ENCODE assay signal across 3 worm cellular contexts in the genomic region with DNA sequence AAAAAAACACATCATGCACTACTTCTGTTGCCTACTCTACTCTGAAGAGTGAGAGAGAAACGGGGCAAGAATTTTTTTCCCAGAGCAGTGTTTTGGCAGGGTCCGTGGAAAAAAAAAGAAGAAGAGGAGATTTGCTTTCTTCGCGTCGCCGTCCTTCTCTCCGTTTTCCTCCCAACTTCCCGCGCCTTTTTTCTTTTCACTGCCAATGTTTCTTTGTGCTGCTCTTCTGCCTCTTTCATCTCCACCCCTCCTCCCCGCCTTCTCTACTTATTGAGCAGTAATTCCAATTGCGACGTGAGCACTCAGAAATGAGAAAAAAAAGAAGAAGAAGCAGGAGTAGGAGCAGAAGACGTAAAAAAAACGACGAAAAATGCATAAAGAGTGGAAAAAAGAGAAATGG.
TF ChIP-seq lines count a peak whose summit lies in the region.

No protein-coding gene starts in this region.

TF ChIP-seq in whole organism, L1 larva, 84 proteins besides CTCF, POLR2A, EP300 and RAD21 (continued from another document):
- TF ChIP-seq jun-1 (tag; optimal IDR thresholded peaks at IDR 0.05; lab: Kevin White, UChicago) (no peak), xbp-1 (tag; optimal IDR thresholded peaks at IDR 0.05; lab: Kevin White, UChicago) (peak; percentile 28), ceh-8 (GFP tag; optimal IDR thresholded peaks at IDR 0.05; lab: Kevin White, UChicago) (peak; percentile 51), fkh-8 (tag; optimal IDR thresholded peaks at IDR 0.05; lab: Kevin White, UChicago) (peak; percentile 58), elt-3 (tag; optimal IDR thresholded peaks at IDR 0.05; lab: Kevin White, UChicago) (no peak), nhr-20 (tag; optimal IDR thresholded peaks at IDR 0.05; lab: Kevin White, UChicago) (peak; percentile 23), snu-23 (GFP tag; optimal IDR thresholded peaks at IDR 0.05; lab: Kevin White, UChicago) (peak; percentile 53), unc-86 (tag; optimal IDR thresholded peaks at IDR 0.05; lab: Kevin White, UChicago) (peak; percentile 67), nhr-47 (tag; optimal IDR thresholded peaks at IDR 0.05; lab: Kevin White, UChicago) (peak; percentile 63), C34B4.2 (tag; optimal IDR thresholded peaks at IDR 0.05; lab: Kevin White, UChicago) (no peak), ces-1 (GFP tag; optimal IDR thresholded peaks at IDR 0.05; lab: Kevin White, UChicago) (no peak), vab-15 (tag; optimal IDR thresholded peaks at IDR 0.05; lab: Kevin White, UChicago) (no peak), nhr-71 (tag; optimal IDR thresholded peaks at IDR 0.05; lab: Kevin White, UChicago) (peak; percentile 67), mep-1 (tag; optimal IDR thresholded peaks at IDR 0.05; lab: Kevin White, UChicago) (peak; percentile 44), nhr-28 (tag; optimal IDR thresholded peaks at IDR 0.05; lab: Kevin White, UChicago) (no peak), ceh-82 (tag; optimal IDR thresholded peaks at IDR 0.05; lab: Kevin White, UChicago) (peak in 2 of 3 experiments; percentile 33 to 74), lir-3 (tag; optimal IDR thresholded peaks at IDR 0.05; lab: Kevin White, UChicago; ENCODE audit: poor library complexity) (no peak), lsy-2 (tag; optimal IDR thresholded peaks at IDR 0.05; lab: Kevin White, UChicago) (peak in 1 of 2 experiments; percentile 55), lin-14 (GFP tag; optimal IDR thresholded peaks at IDR 0.05; lab: Kevin White, UChicago) (peak; percentile 94), pag-3 (tag; optimal IDR thresholded peaks at IDR 0.05; lab: Kevin White, UChicago; ENCODE audit: borderline replicate concordance, insufficient read depth) (peak; percentile 49), dpl-1 (GFP tag; optimal IDR thresholded peaks at IDR 0.05; lab: Kevin White, UChicago) (peak in 1 of 3 experiments; percentile 31), isw-1 (GFP tag; IDR thresholded peaks at IDR 0.05; lab: Robert Waterston, UW) (peak; percentile 32), fos-1 (tag; optimal IDR thresholded peaks at IDR 0.05; lab: Kevin White, UChicago) (no peak), hpl-2 (GFP tag; optimal IDR thresholded peaks at IDR 0.05; lab: Kevin White, UChicago) (no peak), swsn-7 (tag; optimal IDR thresholded peaks at IDR 0.05; lab: Kevin White, UChicago) (peak; percentile 45), tbx-2 (tag; optimal IDR thresholded peaks at IDR 0.05; lab: Kevin White, UChicago) (peak; percentile 65), alr-1 (tag; optimal IDR thresholded peaks at IDR 0.05; lab: Kevin White, UChicago; ENCODE audit: borderline replicate concordance) (no peak), rnt-1 (tag; optimal IDR thresholded peaks at IDR 0.05; lab: Kevin White, UChicago) (peak; percentile 47), ceh-63 (GFP tag; optimal IDR thresholded peaks at IDR 0.05; lab: Kevin White, UChicago) (no peak), ceh-88 (GFP tag; IDR thresholded peaks at IDR 0.05; lab: Robert Waterston, UW) (no peak; the same call in 1 of the 2 replicates), nhr-84 (tag; optimal IDR thresholded peaks at IDR 0.05; lab: Kevin White, UChicago) (no peak), pqm-1 (tag; optimal IDR thresholded peaks at IDR 0.05; lab: Kevin White, UChicago) (no peak), fkh-10 (GFP tag; optimal IDR thresholded peaks at IDR 0.05; lab: Kevin White, UChicago) (peak; percentile 90)

TF ChIP-seq in whole organism, L2 larva, 48 proteins besides CTCF, POLR2A, EP300 and RAD21 (continued from another document):
- no peak for TF ChIP-seq nhr-237 (tag; optimal IDR thresholded peaks at IDR 0.05; lab: Kevin White, UChicago)
- no peak for TF ChIP-seq mbf-1 (tag; optimal IDR thresholded peaks at IDR 0.05; lab: Kevin White, UChicago)
- peak; percentile 20 for TF ChIP-seq sem-4 (tag; optimal IDR thresholded peaks at IDR 0.05; lab: Kevin White, UChicago)
- TF ChIP-seq lsy-2 (tag; optimal IDR thresholded peaks at IDR 0.05; lab: Kevin White, UChicago), result peak; percentile 12 to 38
- peak; percentile 65 for TF ChIP-seq unc-55 (GFP tag; optimal IDR thresholded peaks at IDR 0.05; lab: Kevin White, UChicago)
- TF ChIP-seq elt-1 (tag; optimal IDR thresholded peaks at IDR 0.05; lab: Kevin White, UChicago), result no peak
- no peak for TF ChIP-seq ZK546.5 (tag; optimal IDR thresholded peaks at IDR 0.05; lab: Kevin White, UChicago)
- peak; percentile 79 for TF ChIP-seq zag-1 (tag; optimal IDR thresholded peaks at IDR 0.05; lab: Kevin White, UChicago)
- no peak for TF ChIP-seq ztf-1 (GFP tag; conservative IDR thresholded peaks at IDR 0.05; lab: Robert Waterston, UW)
- TF ChIP-seq blmp-1 (tag; optimal IDR thresholded peaks at IDR 0.05; lab: Kevin White, UChicago; ENCODE audit: insufficient read depth), result no peak
- no peak for TF ChIP-seq lin-39 (tag; optimal IDR thresholded peaks at IDR 0.05; lab: Kevin White, UChicago)
- no peak for TF ChIP-seq sma-3 (GFP tag; optimal IDR thresholded peaks at IDR 0.05; lab: Kevin White, UChicago)
- TF ChIP-seq nhr-129 (tag; optimal IDR thresholded peaks at IDR 0.05; lab: Kevin White, UChicago), result peak; percentile 68
- peak; percentile 74 for TF ChIP-seq C34F6.9 (tag; optimal IDR thresholded peaks at IDR 0.05; lab: Kevin White, UChicago)
- TF ChIP-seq F13H6.1 (tag; optimal IDR thresholded peaks at IDR 0.05; lab: Kevin White, UChicago), result peak; percentile 52
- TF ChIP-seq sma-9 (GFP tag; optimal IDR thresholded peaks at IDR 0.05; lab: Kevin White, UChicago), result no peak
- no peak for TF ChIP-seq sma-9 (tag; optimal IDR thresholded peaks at IDR 0.05; lab: Kevin White, UChicago)
- peak; percentile 5 for TF ChIP-seq ceh-82 (tag; optimal IDR thresholded peaks at IDR 0.05; lab: Kevin White, UChicago)
- TF ChIP-seq skn-1 (tag; optimal IDR thresholded peaks at IDR 0.05; lab: Kevin White, UChicago), result no peak
- TF ChIP-seq crh-2 (tag; optimal IDR thresholded peaks at IDR 0.05; lab: Kevin White, UChicago), result peak; percentile 59

TF ChIP-seq in whole organism, L4 larva, 104 proteins besides CTCF, POLR2A, EP300 and RAD21 (continued from another document):
- TF ChIP-seq mep-1 (tag; optimal IDR thresholded peaks at IDR 0.05; lab: Kevin White, UChicago), result peak; percentile 71
- no peak for TF ChIP-seq Y5F2A.4 (GFP tag; optimal IDR thresholded peaks at IDR 0.05; lab: Kevin White, UChicago)
- no peak for TF ChIP-seq zfp-3 (GFP tag; conservative IDR thresholded peaks at IDR 0.05; lab: Robert Waterston, UW)
- TF ChIP-seq hmg-1.1 (GFP tag; IDR thresholded peaks at IDR 0.05; lab: Robert Waterston, UW), result peak; percentile 64
- no peak for TF ChIP-seq lin-13 (GFP tag; optimal IDR thresholded peaks at IDR 0.05; lab: Kevin White, UChicago)
- no peak for TF ChIP-seq ceh-32 (tag; optimal IDR thresholded peaks at IDR 0.05; lab: Kevin White, UChicago; ENCODE audit: poor library complexity)
- TF ChIP-seq egl-27 (tag; optimal IDR thresholded peaks at IDR 0.05; lab: Kevin White, UChicago), result no peak
- TF ChIP-seq hif-1 (tag; optimal IDR thresholded peaks at IDR 0.05; lab: Kevin White, UChicago), result peak in 1 of 2 experiments; percentile 31
- TF ChIP-seq zip-2 (tag; optimal IDR thresholded peaks at IDR 0.05; lab: Kevin White, UChicago), result no peak
- TF ChIP-seq aha-1 (tag; lab: Kevin White, UChicago), result no peak
- TF ChIP-seq rbr-2 (tag; optimal IDR thresholded peaks at IDR 0.05; lab: Kevin White, UChicago), result peak; percentile 72
- TF ChIP-seq hlh-30 (tag; optimal IDR thresholded peaks at IDR 0.05; lab: Kevin White, UChicago; ENCODE audit: insufficient read depth), result peak; percentile 19
- TF ChIP-seq nhr-48 (tag; optimal IDR thresholded peaks at IDR 0.05; lab: Kevin White, UChicago), result no peak
- TF ChIP-seq ctbp-1 (GFP tag; IDR thresholded peaks at IDR 0.05; lab: Robert Waterston, UW), result peak; percentile 74
- peak in 1 of 2 experiments; percentile 4 for TF ChIP-seq daf-16 (GFP tag; optimal IDR thresholded peaks at IDR 0.05; lab: Kevin White, UChicago)
- no peak for TF ChIP-seq daf-16 (tag; optimal IDR thresholded peaks at IDR 0.05; lab: Kevin White, UChicago)
